Worm (Caenorhabditis elegans): ENCODE data around the gene pigb-1.
A peak's percentile ranks its signal among the peaks of the same experiment; 100 is the strongest.

- TF ChIP-seq F39B2.1 (GFP tag; IDR thresholded peaks at IDR 0.05) (no peak), him-1 (tag; optimal IDR thresholded peaks at IDR 0.05) (no peak), dpff-1 (tag; optimal IDR thresholded peaks at IDR 0.05) (no peak), rpc-1 (optimal IDR thresholded peaks at IDR 0.05) (no peak), rpc-1 (tag; optimal IDR thresholded peaks at IDR 0.05) (no peak), rec-8 (tag; optimal IDR thresholded peaks at IDR 0.05) (no peak), unc-62 (GFP tag; optimal IDR thresholded peaks at IDR 0.05) (no peak), hmg-1.2 (GFP tag; IDR thresholded peaks at IDR 0.05) (peak; percentile 15; the same call in 1 of the 2 replicates), mel-28 (tag; optimal IDR thresholded peaks at IDR 0.05; ENCODE audit: borderline replicate concordance) (no peak), ceh-58 (GFP tag; IDR thresholded peaks at IDR 0.05) (no peak)
These were observed 33.2 kb downstream of the pigb-1 start, which contains the start of gene ulp-2 for ce11 chrII:4959719-4960118.

Data from whole organism, young adult.